Fruit fly (Drosophila melanogaster) whole organism, pupa: Measurements from ENCODE around the gene Cp18.

Experiments
- CG10348 ChIP-seq: fragments of 200-800 bp; sonication (Bioruptor generic); IDR thresholded peaks from 2 replicates; pipeline ENCODE4 v1.3.6; 2022; ENCODE audit warnings: missing biosample characterization, missing genetic modification characterization
- CG12605 ChIP-seq: fragments of 200-800 bp; sonication (Bioruptor generic); IDR thresholded peaks from 2 replicates; pipeline ENCODE4 v1.3.6; 2022; ENCODE audit warnings: missing biosample characterization, missing genetic modification characterization
- CG13204 ChIP-seq: fragments of 200-800 bp; sonication (Bioruptor generic); optimal IDR thresholded peaks from 2 replicates; lab custom pipeline; 2018; ENCODE audit warnings: missing biosample characterization, mild to moderate bottlenecking, missing genetic modification characterization, moderate library complexity
- CG14655 ChIP-seq: fragments of 200-800 bp; sonication (Bioruptor generic); optimal IDR thresholded peaks from 3 replicates; lab custom pipeline; 2017; ENCODE audit warnings: mild to moderate bottlenecking, missing biosample characterization, missing genetic modification reagents, missing genetic modification characterization
- CG15710 ChIP-seq: fragments of 200-800 bp; sonication (Bioruptor generic); optimal IDR thresholded peaks from 2 replicates; lab custom pipeline; 2018; ENCODE audit warnings: missing biosample characterization, mild to moderate bottlenecking, missing genetic modification characterization, moderate library complexity
- CG17806 ChIP-seq: fragments of 200-800 bp; sonication (Bioruptor generic); optimal IDR thresholded peaks from 2 replicates; lab custom pipeline; 2018; ENCODE audit warnings: missing biosample characterization, mild to moderate bottlenecking, missing genetic modification characterization, moderate library complexity
- CG32121 ChIP-seq: fragments of 200-800 bp; sonication (Bioruptor generic); IDR thresholded peaks from 2 replicates; pipeline ENCODE4 v1.3.6; 2022; ENCODE audit warnings: missing biosample characterization, missing genetic modification characterization
- CG34367 ChIP-seq: fragments of 200-800 bp; sonication (Bioruptor generic); optimal IDR thresholded peaks from 2 replicates; lab custom pipeline; 2018; ENCODE audit warnings: missing biosample characterization, mild to moderate bottlenecking, missing genetic modification characterization
- CG4496 ChIP-seq: fragments of 200-800 bp; sonication (Bioruptor generic); IDR thresholded peaks from 3 replicates; pipeline ENCODE4 v1.3.6; 2022; ENCODE audit warnings: missing biosample characterization, missing genetic modification characterization
- CG8159 ChIP-seq: fragments of 200-800 bp; sonication (Bioruptor generic); optimal IDR thresholded peaks from 3 replicates; lab custom pipeline; 2018; ENCODE audit warnings: missing biosample characterization, mild to moderate bottlenecking, missing genetic modification characterization, moderate library complexity
- CG8301 ChIP-seq: fragments of 200-800 bp; sonication (Bioruptor generic); optimal IDR thresholded peaks from 2 replicates; lab custom pipeline; 2018; ENCODE audit warnings: missing biosample characterization, mild to moderate bottlenecking, missing genetic modification characterization
- CG9948 ChIP-seq: fragments of 200-800 bp; sonication (Bioruptor generic); optimal IDR thresholded peaks from 2 replicates; lab custom pipeline; 2018; ENCODE audit warnings: missing biosample characterization, mild to moderate bottlenecking, missing genetic modification characterization, moderate library complexity
- D1 ChIP-seq: fragments of 200-800 bp; sonication (Bioruptor generic); optimal IDR thresholded peaks from 2 replicates; lab custom pipeline; 2018; ENCODE audit warnings: missing biosample characterization, mild to moderate bottlenecking, missing genetic modification characterization, moderate library complexity
- EcR ChIP-seq: fragments of 200-800 bp; sonication (Bioruptor generic); optimal IDR thresholded peaks from 3 replicates; lab custom pipeline; 2019; ENCODE audit warnings: missing biosample characterization, missing genetic modification characterization, mild to moderate bottlenecking, moderate library complexity, missing genetic modification reagents
- Ets98B ChIP-seq: fragments of 200-800 bp; sonication (Bioruptor generic); IDR thresholded peaks from 2 replicates; pipeline ENCODE4 v1.3.6; 2022; ENCODE audit warnings: missing biosample characterization, missing genetic modification characterization
- Pif1A ChIP-seq: fragments of 200-800 bp; sonication (Bioruptor generic); optimal IDR thresholded peaks from 3 replicates; lab custom pipeline; 2016; ENCODE audit warnings: missing biosample characterization, missing genetic modification characterization
- Pif1B ChIP-seq: fragments of 200-800 bp; sonication (Bioruptor generic); optimal IDR thresholded peaks from 3 replicates; lab custom pipeline; 2016; ENCODE audit warnings: missing biosample characterization, missing genetic modification characterization
- Snoo ChIP-seq: fragments of 200-800 bp; sonication (Bioruptor generic); optimal IDR thresholded peaks from 3 replicates; lab custom pipeline; 2017; ENCODE audit warnings: missing biosample characterization, mild to moderate bottlenecking, missing genetic modification characterization, inconsistent platforms
- fd96Ca ChIP-seq: fragments of 200-800 bp; sonication (Bioruptor generic); IDR thresholded peaks from 3 replicates; pipeline ENCODE4 v1.3.6; 2022; ENCODE audit warnings: missing biosample characterization, missing genetic modification characterization
- gl ChIP-seq: fragments of 200-800 bp; sonication (Bioruptor generic); optimal IDR thresholded peaks from 2 replicates; lab custom pipeline; 2018; ENCODE audit warnings: missing biosample characterization, mild to moderate bottlenecking, missing genetic modification characterization
- rn ChIP-seq: fragments of 200-800 bp; sonication (Bioruptor generic); IDR thresholded peaks from 2 replicates; pipeline ENCODE4 v1.3.6; 2022; ENCODE audit warnings: missing biosample characterization, missing genetic modification characterization

Cp18 gene

dm6 chr3L:8745210-8745609 is 18.6 kb downstream of the Cp18 start, which contains the start of gene Prm:
Prm (minus strand) TSS chr3L:8745310.
- TF ChIP-seq CG13204 (GFP tag; lab: Kevin White, UChicago) (no peak), CG32121 (no peak), CG4496 (GFP tag; lab: Robert Waterston, UW) (no peak), EcR (GFP tag; lab: Kevin White, UChicago) (no peak), rn (no peak), Snoo (tag; lab: Kevin White, UChicago) (no peak), CG9948 (tag; lab: Kevin White, UChicago) (no peak), CG14655 (GFP tag; lab: Kevin White, UChicago) (no peak), gl (tag; lab: Kevin White, UChicago) (no peak), CG17806 (tag; lab: Kevin White, UChicago) (no peak), CG8301 (tag; lab: Kevin White, UChicago) (no peak), CG12605 (GFP tag; lab: Robert Waterston, UW) (no peak), Ets98B (GFP tag; lab: Robert Waterston, UW) (no peak), Pif1A (GFP tag; lab: Kevin White, UChicago) (no peak)

DNA sequence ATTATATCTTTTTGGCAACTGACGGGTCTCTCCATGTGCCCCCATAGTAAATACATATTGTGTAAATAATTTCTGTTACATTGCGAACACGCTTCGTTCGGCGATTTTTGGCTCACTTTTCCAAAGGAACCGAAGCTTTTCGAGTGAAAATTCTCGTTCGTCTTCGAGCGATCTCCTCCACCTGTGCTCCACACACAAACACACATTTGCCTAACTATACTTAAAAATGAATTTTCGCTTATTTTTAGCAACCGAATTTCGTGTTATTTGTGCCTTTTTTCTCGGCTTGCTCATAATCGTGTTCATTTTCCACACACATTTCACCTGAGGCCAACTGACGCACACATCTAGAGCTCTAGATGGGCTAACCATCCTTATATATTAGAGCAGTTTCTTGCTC is 19.9 kb downstream of the Cp18 start:
- no peak for TF ChIP-seq gl (tag; lab: Kevin White, UChicago)
- no peak for TF ChIP-seq Snoo (tag; lab: Kevin White, UChicago)
- TF ChIP-seq D1 (tag; lab: Kevin White, UChicago): no peak
- no peak for TF ChIP-seq CG10348 (GFP tag; lab: Robert Waterston, UW)
- TF ChIP-seq CG12605 (GFP tag; lab: Robert Waterston, UW): no peak
- no peak for TF ChIP-seq CG9948 (tag; lab: Kevin White, UChicago)
- TF ChIP-seq CG4496 (GFP tag; lab: Robert Waterston, UW): no peak
- TF ChIP-seq CG8301 (tag; lab: Kevin White, UChicago): no peak
- TF ChIP-seq CG8159: no peak
- no peak for TF ChIP-seq fd96Ca
- no peak for TF ChIP-seq CG14655 (GFP tag; lab: Kevin White, UChicago)
- TF ChIP-seq Pif1A (GFP tag; lab: Kevin White, UChicago): no peak
- TF ChIP-seq CG17806 (tag; lab: Kevin White, UChicago): no peak
- no peak for TF ChIP-seq Ets98B (GFP tag; lab: Robert Waterston, UW)
- TF ChIP-seq CG32121: no peak
- no peak for TF ChIP-seq CG34367 (tag; lab: Kevin White, UChicago)
- TF ChIP-seq CG13204 (GFP tag; lab: Kevin White, UChicago): no peak

DNA sequence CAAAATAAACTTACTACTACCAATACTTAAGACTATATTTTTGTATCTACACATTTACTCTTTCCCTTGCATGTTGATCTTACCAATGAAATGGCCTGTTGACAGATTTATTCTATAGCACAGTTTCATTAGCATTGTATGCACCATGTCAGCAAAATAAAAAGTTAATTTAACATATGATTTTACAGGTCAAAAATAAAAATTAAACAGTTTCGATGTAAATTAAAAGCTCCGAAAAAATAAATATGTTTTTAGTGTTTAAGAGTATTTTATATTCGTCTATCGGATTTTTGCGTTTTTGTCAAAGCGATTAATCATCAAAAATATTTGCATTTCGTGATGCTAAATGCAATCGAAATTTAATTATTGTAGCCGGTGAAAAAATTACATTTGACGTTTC is 21.7 kb downstream of the Cp18 start:
- no peak for TF ChIP-seq Pif1A (GFP tag; lab: Kevin White, UChicago)
- TF ChIP-seq CG32121: no peak
- no peak for TF ChIP-seq CG34367 (tag; lab: Kevin White, UChicago)
- no peak for TF ChIP-seq CG8159
- no peak for TF ChIP-seq CG8301 (tag; lab: Kevin White, UChicago)

DNA sequence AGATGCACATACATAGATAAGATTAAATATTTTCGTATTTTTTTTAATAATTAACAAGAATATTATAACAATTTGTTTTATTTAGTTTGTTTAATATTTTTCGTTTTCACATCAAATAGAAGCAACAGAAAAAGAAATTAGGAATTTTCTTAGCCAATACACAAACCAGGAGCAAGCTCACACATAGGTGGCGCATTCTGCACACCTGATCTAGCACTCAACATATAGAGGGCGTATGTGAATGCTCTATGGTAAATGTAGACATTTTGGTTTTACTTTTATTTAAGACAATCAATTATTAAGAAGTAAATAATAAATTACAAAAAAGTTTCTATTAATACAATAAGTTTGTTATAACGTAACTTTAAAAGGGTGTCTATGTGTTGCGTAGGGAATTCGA is 22.2 kb downstream of the Cp18 start:
- TF ChIP-seq Ets98B (GFP tag; lab: Robert Waterston, UW) (no peak), EcR (GFP tag; lab: Kevin White, UChicago) (no peak), D1 (tag; lab: Kevin White, UChicago) (peak; percentile 91)

DNA sequence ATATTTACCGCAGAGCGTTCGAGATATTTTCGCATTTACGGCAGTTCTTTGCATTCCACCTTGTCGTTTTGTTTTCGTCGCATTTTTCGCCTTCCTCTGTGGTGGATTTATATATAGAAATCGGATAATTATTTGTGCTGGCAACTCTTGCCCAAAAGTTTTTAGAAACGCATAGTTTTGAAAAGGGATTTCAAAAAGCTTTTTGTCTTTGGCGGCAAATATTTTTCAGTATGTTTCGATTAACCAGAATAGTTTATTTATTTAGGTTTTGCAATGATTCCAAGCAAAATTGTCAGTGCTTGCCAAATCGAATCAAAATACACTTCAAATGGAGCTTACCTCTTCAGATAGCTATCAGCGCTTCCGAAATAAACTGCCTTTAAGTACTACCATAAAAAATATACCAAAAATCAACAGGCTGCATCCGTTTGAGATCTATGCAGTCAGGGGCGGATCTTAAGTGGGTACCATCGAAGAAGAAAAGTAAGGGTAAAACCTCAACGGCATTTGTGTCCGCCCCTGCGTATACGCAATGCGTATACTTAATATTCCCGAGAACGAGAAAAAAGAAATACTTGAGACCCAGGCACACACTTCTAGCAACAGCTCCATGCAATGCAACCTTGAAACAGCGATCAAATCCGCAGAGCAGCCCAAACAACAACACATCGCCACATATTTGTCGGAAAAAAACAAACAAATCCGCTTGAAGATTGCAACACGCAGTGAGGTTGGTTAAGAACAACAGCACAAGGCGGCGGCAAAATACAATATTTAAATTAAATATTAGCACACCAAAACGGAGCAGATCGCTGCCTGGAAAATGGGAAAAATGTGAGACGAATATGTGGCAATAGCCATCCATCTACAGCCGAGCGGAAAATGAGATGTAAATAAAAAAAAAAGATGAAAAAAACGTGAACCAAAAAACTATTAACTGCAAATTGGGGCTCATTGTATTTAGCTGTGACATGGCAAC is 23.4 kb downstream of the Cp18 start, which contains the start of gene CG13306:
Gene CG13306, minus strand, starts transcription at position 51 of the 979 bp plus-strand sequence.
- no peak for TF ChIP-seq gl (tag; lab: Kevin White, UChicago)
- 0 out of 3 replicates have a peak, but pooled peaks have one; percentile 21 for TF ChIP-seq fd96Ca
- TF ChIP-seq CG32121: no peak
- TF ChIP-seq, all 21 proteins: peak for 1

- peak; percentile 24; the same call in 1 of the 3 replicates for TF ChIP-seq fd96Ca
- no peak for TF ChIP-seq CG34367 (tag; lab: Kevin White, UChicago)
- TF ChIP-seq EcR (GFP tag; lab: Kevin White, UChicago): no peak
- TF ChIP-seq Snoo (tag; lab: Kevin White, UChicago): no peak
- peak; percentile 58; the same call in 2 of the 3 replicates for TF ChIP-seq CG4496 (GFP tag; lab: Robert Waterston, UW)
- TF ChIP-seq CG17806 (tag; lab: Kevin White, UChicago): no peak
- TF ChIP-seq CG15710 (tag; lab: Kevin White, UChicago): no peak
- TF ChIP-seq rn: peak; percentile 24; the same call in 1 of the 2 replicates
- TF ChIP-seq CG32121: peak; percentile 76
- peak; percentile 32 for TF ChIP-seq CG14655 (GFP tag; lab: Kevin White, UChicago)
- TF ChIP-seq CG9948 (tag; lab: Kevin White, UChicago): no peak
- TF ChIP-seq CG8159: no peak
- no peak for TF ChIP-seq CG10348 (GFP tag; lab: Robert Waterston, UW)
- TF ChIP-seq CG13204 (GFP tag; lab: Kevin White, UChicago): no peak
- TF ChIP-seq Pif1B (GFP tag; lab: Kevin White, UChicago): no peak
- peak; percentile 33; the same call in 1 of the 2 replicates for TF ChIP-seq CG12605 (GFP tag; lab: Robert Waterston, UW)
- TF ChIP-seq D1 (tag; lab: Kevin White, UChicago): no peak
- TF ChIP-seq gl (tag; lab: Kevin White, UChicago): no peak
- TF ChIP-seq Ets98B (GFP tag; lab: Robert Waterston, UW): peak; percentile 70
- no peak for TF ChIP-seq Pif1A (GFP tag; lab: Kevin White, UChicago)
- peak; percentile 54 for TF ChIP-seq CG8301 (tag; lab: Kevin White, UChicago)
Measured at dm6 chr3L:8751262-8751661, 24.7 kb downstream of the Cp18 start.
